Fruit fly (Drosophila melanogaster) ovary, adult (tissue): ENCODE data around the gene Muc68D.

Source experiments
- CG17801 ChIP-seq: fragments of 200-800 bp; optimal IDR thresholded peaks from 2 replicates; lab custom pipeline; 2019; ENCODE audit warnings: missing biosample characterization, mild to moderate bottlenecking, missing genetic modification characterization, moderate library complexity; ENCODE audit not compliant: partially characterized antibody

The Muc68D gene

dm6 chr3L:11772057-11772456 is at the start of gene Muc68D:
Gene Muc68D, minus strand, starts transcription at chr3L:11772157.
- TF ChIP-seq CG17801 (GFP tag; lab: Kevin White, UChicago): no peak

- peak; percentile 70 for TF ChIP-seq CG17801 (GFP tag; lab: Kevin White, UChicago)
Observed at dm6 chr3L:11819639-11820456, 47.9 kb upstream of the Muc68D start.

DNA sequence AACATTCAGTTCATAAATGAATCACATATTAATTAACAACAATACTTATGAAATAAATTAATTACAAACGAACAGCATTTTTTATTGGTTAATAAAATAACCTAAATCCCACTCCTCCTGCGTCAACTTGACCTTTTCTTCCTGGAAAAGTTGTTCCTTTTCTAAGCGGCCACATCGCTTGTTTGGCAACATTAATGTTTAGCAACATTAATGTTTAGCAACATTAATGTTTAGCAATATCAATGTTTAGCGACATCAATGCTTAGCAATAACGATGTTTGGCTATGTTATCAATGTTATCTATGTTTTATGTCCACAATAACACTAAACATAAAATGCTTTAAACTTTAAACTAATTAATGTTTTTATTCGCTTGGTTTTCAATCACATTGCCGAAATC is 44.7 kb upstream of the Muc68D start:
- no peak for TF ChIP-seq CG17801 (GFP tag; lab: Kevin White, UChicago)

- peak; percentile 12 for TF ChIP-seq CG17801 (GFP tag; lab: Kevin White, UChicago)
Observed at dm6 chr3L:11815220-11815797, 43.4 kb upstream of the Muc68D start, which contains the start of gene CG14130. Gene CG14130, plus strand, starts transcription at chr3L:11815444.

- TF ChIP-seq CG17801 (GFP tag; lab: Kevin White, UChicago): no peak
Observed at dm6 chr3L:11814655-11815054, 42.7 kb upstream of the Muc68D start, which contains the start of gene Cubn2. Gene Cubn2, minus strand, starts transcription at chr3L:11814755.

dm6 chr3L:11801622-11802021 is 29.7 kb upstream of the Muc68D start:
- no peak for TF ChIP-seq CG17801 (GFP tag; lab: Kevin White, UChicago)

- TF ChIP-seq CG17801 (GFP tag; lab: Kevin White, UChicago): no peak
Observed at dm6 chr3L:11800761-11801160, 28.8 kb upstream of the Muc68D start, which contains the start of gene Gcat. Gene Gcat, minus strand, starts transcription at chr3L:11800861.

DNA sequence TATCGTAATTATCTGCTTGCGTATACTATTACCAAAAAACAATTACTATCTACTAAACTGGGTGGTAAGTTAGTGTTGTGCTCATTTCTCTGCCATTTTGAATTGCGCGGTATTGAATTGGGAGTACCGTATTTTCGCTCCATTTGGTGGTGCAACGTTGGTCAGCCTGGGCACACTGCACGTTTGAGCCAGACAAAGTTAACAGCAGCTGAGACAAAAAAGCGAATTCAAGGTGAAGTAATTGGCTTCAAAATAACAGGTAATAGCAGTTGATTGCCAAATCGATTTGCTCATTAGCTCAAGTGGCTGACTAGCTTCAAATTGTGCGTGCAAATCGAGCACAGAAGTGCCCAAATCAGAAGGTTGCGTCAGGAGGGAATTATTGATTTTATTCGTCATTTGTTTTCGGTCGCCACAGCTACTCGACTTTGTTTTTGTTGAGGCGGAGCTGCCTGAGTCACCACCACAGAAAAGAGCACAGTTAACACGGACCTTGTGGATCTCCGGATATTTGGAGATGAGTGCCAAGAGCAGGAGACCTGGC is 23.6 kb upstream of the Muc68D start, which contains the start of gene Klp68D:
Gene Klp68D (plus strand): TSS at position 175 of the 544 bp plus-strand sequence.
- no peak for TF ChIP-seq CG17801 (GFP tag; lab: Kevin White, UChicago)

dm6 chr3L:11793233-11793800 is 21.4 kb upstream of the Muc68D start, which contains the start of the genes twy and CG10907:
Gene twy, minus strand, starts transcription at chr3L:11793283.
Gene CG10907, plus strand, starts transcription at chr3L:11793514.
- TF ChIP-seq CG17801 (GFP tag; lab: Kevin White, UChicago): no peak

dm6 chr3L:11789773-11790172 is 17.8 kb upstream of the Muc68D start, which contains the start of gene Pi3K68D:
Gene Pi3K68D, minus strand, starts transcription at chr3L:11790013.
- TF ChIP-seq CG17801 (GFP tag; lab: Kevin White, UChicago): peak; percentile 21

- TF ChIP-seq CG17801 (GFP tag; lab: Kevin White, UChicago): no peak
Observed at dm6 chr3L:11788936-11789352, 17.0 kb upstream of the Muc68D start.

DNA sequence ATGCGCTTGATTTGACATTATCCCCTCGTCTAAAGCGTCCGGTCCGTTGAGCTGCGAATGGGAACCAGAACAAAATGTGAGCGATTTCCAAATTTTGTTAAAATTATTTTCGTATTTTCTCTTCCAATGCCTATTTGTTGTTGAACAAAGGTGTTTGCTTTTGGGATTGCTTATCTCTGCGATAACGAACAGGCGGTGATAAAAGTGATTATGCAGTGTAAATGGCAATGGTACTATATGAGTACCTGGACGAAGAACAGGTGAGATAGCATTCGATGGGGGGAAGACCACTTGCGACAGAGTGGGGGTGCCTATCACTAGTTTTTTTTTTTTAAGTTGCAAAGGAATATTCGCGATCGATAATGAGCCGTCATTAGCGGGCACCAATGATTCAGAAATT is 16.2 kb upstream of the Muc68D start:
- TF ChIP-seq CG17801 (GFP tag; lab: Kevin White, UChicago): no peak

DNA sequence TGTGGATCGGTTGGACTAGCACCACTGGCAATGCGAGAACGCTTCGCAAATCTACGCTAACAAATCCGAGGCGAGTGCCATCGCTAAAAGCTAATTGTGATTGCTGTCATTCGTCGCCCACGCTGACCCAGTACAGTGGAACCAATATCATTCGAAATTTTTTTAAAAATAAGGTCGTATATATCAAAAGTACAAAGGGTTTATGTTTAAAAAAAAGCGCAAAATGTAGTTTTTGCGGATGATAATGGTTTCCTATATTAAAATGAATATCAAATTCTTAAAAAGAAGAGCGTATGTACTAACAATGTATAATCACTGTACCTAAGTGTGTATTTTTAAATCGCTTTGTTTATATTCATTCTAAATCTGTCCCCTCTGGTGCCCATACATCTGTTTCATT is 13.3 kb upstream of the Muc68D start:
- no peak for TF ChIP-seq CG17801 (GFP tag; lab: Kevin White, UChicago)

DNA sequence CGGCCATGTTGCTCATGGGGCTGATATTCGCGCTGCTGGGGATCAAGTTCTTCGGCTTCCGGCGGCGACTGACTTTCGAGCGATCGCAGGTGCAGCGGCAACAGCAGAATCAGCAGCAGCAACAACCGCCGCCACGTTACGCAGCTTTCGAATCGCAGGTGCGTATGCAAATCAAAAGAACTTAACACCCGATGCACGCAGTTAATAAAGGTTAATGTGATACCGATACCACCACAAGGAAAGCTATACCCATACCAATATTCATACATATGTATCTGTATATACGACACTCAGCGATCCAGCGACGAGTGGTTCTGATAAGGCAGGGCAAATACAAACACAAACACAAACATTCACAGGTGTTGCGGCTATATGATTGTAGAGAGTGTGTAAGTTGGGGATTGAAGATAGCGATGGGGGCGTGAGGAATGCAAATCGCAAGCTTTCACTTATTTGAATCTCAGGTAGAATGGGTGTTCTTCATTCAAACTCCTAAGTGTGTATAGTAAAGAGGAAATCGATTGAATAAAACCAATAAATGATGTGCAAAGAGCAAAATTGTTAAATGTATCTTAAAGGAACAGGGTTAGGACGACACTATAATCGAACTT is 5.5 kb upstream of the Muc68D start:
- peak; percentile 23 for TF ChIP-seq CG17801 (GFP tag; lab: Kevin White, UChicago)
